Worm (Caenorhabditis elegans) whole organism, midembryonic: ENCODE data around the gene irg-6.

Source experiments
- T22C8.4 ChIP-seq: fragments of 200-800 bp; sonication (Bioruptor generic); IDR thresholded peaks from 2 replicates; pipeline ENCODE4 v1.3.6; 2022; ENCODE audit warnings: missing genetic modification characterization, missing compliant biosample characterization
- cog-1 ChIP-seq: sonication (generic microtip); optimal IDR thresholded peaks from 2 replicates; lab custom pipeline; 2016; ENCODE audit warnings: missing genetic modification characterization, missing compliant biosample characterization
- ref-1 ChIP-seq: fragments of 200-800 bp; sonication (Bioruptor generic); conservative IDR thresholded peaks from 2 replicates; pipeline ENCODE4 v1.3.6; 2022; ENCODE audit warnings: missing genetic modification reagents, missing genetic modification characterization, missing compliant biosample characterization
- tab-1 ChIP-seq: fragments of 200-800 bp; sonication (Bioruptor generic); IDR thresholded peaks from 2 replicates; pipeline ENCODE4 v1.3.6; 2022; ENCODE audit warnings: missing genetic modification characterization, missing compliant biosample characterization
- ztf-23 ChIP-seq: fragments of 200-800 bp; sonication (Bioruptor generic); IDR thresholded peaks from 2 replicates; pipeline ENCODE4 v1.3.6; 2022; ENCODE audit warnings: missing genetic modification reagents, missing genetic modification characterization, missing compliant biosample characterization

- TF ChIP-seq tab-1 (no peak), ztf-23 (GFP tag; lab: Robert Waterston, UW) (no peak), T22C8.4 (GFP tag; lab: Robert Waterston, UW) (no peak), ref-1 (GFP tag; lab: Robert Waterston, UW) (no peak), cog-1 (tag; lab: Kevin White, UChicago) (no peak)
These were observed 24.3 kb downstream of the irg-6 start, which contains the start of gene K08D8.6 for ce11 chrIV:12890445-12890844.
